In the genomic region with DNA sequence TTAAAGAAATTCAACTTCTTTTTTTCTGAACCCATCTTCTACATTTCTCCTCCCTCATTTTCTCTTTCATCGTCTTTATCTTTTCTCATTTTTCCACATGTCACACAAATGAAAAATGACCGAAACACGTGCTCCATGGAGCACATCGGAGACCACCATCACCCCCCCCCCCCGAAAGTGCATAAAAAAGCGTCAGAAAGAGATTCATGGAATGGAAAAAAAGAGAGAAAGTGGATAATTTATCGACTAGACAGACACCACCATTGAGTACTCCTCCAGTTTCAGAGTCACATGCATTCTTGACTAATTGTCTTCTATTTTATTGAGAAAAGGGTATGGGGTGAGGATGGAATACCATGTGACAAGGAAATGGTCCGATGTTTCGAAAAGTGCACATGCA, we compare ENCODE assay signal across 7 worm cellular contexts.
TF ChIP-seq lines count a peak whose summit lies in the region.

No protein-coding gene starts in this region.

TF ChIP-seq in whole organism, L1 larva, 84 proteins besides CTCF, POLR2A, EP300 and RAD21 (continues in another document):
- TF ChIP-seq skn-1 (tag; optimal IDR thresholded peaks at IDR 0.05; lab: Kevin White, UChicago), result no peak
- TF ChIP-seq ceh-63 (GFP tag; optimal IDR thresholded peaks at IDR 0.05; lab: Kevin White, UChicago), result no peak
- peak; percentile 0 for TF ChIP-seq pax-3 (tag; optimal IDR thresholded peaks at IDR 0.05; lab: Kevin White, UChicago)
- TF ChIP-seq jun-1 (tag; optimal IDR thresholded peaks at IDR 0.05; lab: Kevin White, UChicago), result no peak
- peak; percentile 76 for TF ChIP-seq dsc-1 (tag; optimal IDR thresholded peaks at IDR 0.05; lab: Kevin White, UChicago)
- peak; percentile 52 for TF ChIP-seq snu-23 (GFP tag; optimal IDR thresholded peaks at IDR 0.05; lab: Kevin White, UChicago)
- TF ChIP-seq snpc-4 (tag; optimal IDR thresholded peaks at IDR 0.05; lab: Kevin White, UChicago), result peak; percentile 50
- TF ChIP-seq unc-30 (tag; optimal IDR thresholded peaks at IDR 0.05; lab: Kevin White, UChicago), result no peak
- no peak for TF ChIP-seq ztf-4 (tag; optimal IDR thresholded peaks at IDR 0.05; lab: Kevin White, UChicago)
- no peak for TF ChIP-seq pag-3 (tag; optimal IDR thresholded peaks at IDR 0.05; lab: Kevin White, UChicago; ENCODE audit: borderline replicate concordance, insufficient read depth)
- TF ChIP-seq unc-86 (tag; optimal IDR thresholded peaks at IDR 0.05; lab: Kevin White, UChicago), result peak; percentile 55
- no peak for TF ChIP-seq nhr-85 (tag; lab: Kevin White, UChicago)
- no peak for TF ChIP-seq ceh-88 (GFP tag; IDR thresholded peaks at IDR 0.05; lab: Robert Waterston, UW)

TF ChIP-seq in whole organism, L2 larva, 48 proteins besides CTCF, POLR2A, EP300 and RAD21 (continues in another document):
- TF ChIP-seq lsy-2 (tag; optimal IDR thresholded peaks at IDR 0.05; lab: Kevin White, UChicago), result peak in 1 of 2 experiments; percentile 68
- peak; percentile 49 for TF ChIP-seq sma-9 (GFP tag; optimal IDR thresholded peaks at IDR 0.05; lab: Kevin White, UChicago)
- TF ChIP-seq sma-9 (tag; optimal IDR thresholded peaks at IDR 0.05; lab: Kevin White, UChicago), result no peak
- no peak for TF ChIP-seq Y55F3AM.14 (GFP tag; optimal IDR thresholded peaks at IDR 0.05; lab: Kevin White, UChicago)
- TF ChIP-seq mbf-1 (tag; optimal IDR thresholded peaks at IDR 0.05; lab: Kevin White, UChicago), result no peak
- TF ChIP-seq R02D3.7 (tag; optimal IDR thresholded peaks at IDR 0.05; lab: Kevin White, UChicago), result no peak
- TF ChIP-seq blmp-1 (tag; optimal IDR thresholded peaks at IDR 0.05; lab: Kevin White, UChicago; ENCODE audit: insufficient read depth), result no peak
- no peak for TF ChIP-seq snpc-4 (tag; optimal IDR thresholded peaks at IDR 0.05; lab: Kevin White, UChicago)
- no peak for TF ChIP-seq elt-3 (tag; optimal IDR thresholded peaks at IDR 0.05; lab: Kevin White, UChicago)
- TF ChIP-seq F13H6.1 (tag; optimal IDR thresholded peaks at IDR 0.05; lab: Kevin White, UChicago), result peak; percentile 65
- no peak for TF ChIP-seq lin-11 (tag; optimal IDR thresholded peaks at IDR 0.05; lab: Kevin White, UChicago)
- TF ChIP-seq unc-62 (GFP tag; optimal IDR thresholded peaks at IDR 0.05; lab: Kevin White, UChicago), result no peak
- no peak for TF ChIP-seq sma-3 (GFP tag; optimal IDR thresholded peaks at IDR 0.05; lab: Kevin White, UChicago)

TF ChIP-seq in whole organism, L3 larva, 47 proteins besides CTCF, POLR2A, EP300 and RAD21:
- no peak for TF ChIP-seq hmg-11 (tag; optimal IDR thresholded peaks at IDR 0.05; lab: Kevin White, UChicago)
- peak; percentile 27 for TF ChIP-seq nfya-1 (tag; optimal IDR thresholded peaks at IDR 0.05; lab: Kevin White, UChicago; ENCODE audit: insufficient read depth)
- no peak for TF ChIP-seq ceh-82 (tag; optimal IDR thresholded peaks at IDR 0.05; lab: Kevin White, UChicago)
- no peak for TF ChIP-seq ama-1 (optimal IDR thresholded peaks at IDR 0.05; lab: Kevin White, UChicago)
- no peak for TF ChIP-seq elt-3 (tag; optimal IDR thresholded peaks at IDR 0.05; lab: Kevin White, UChicago)
- TF ChIP-seq egl-27 (tag; optimal IDR thresholded peaks at IDR 0.05; lab: Kevin White, UChicago), result no peak
- peak; percentile 33 for TF ChIP-seq mdl-1 (tag; optimal IDR thresholded peaks at IDR 0.05; lab: Kevin White, UChicago)
- no peak for TF ChIP-seq nhr-11 (tag; optimal IDR thresholded peaks at IDR 0.05; lab: Kevin White, UChicago)
- TF ChIP-seq nhr-12 (tag; optimal IDR thresholded peaks at IDR 0.05; lab: Kevin White, UChicago), result no peak
- peak; percentile 89 for TF ChIP-seq lin-39 (tag; optimal IDR thresholded peaks at IDR 0.05; lab: Kevin White, UChicago)
TF ChIP-seq in whole organism, L3 larva: peak in this region for 3.

TF ChIP-seq in whole organism, L4 larva, 104 proteins besides CTCF, POLR2A, EP300 and RAD21:
- TF ChIP-seq hlh-30 (tag; optimal IDR thresholded peaks at IDR 0.05; lab: Kevin White, UChicago; ENCODE audit: insufficient read depth), result peak; percentile 88
- TF ChIP-seq ceh-20 (GFP tag; IDR thresholded peaks at IDR 0.05; lab: Robert Waterston, UW), result 0 out of 2 replicates have a peak, but pooled peaks have one; percentile 11
- no peak for TF ChIP-seq snpc-4 (tag; optimal IDR thresholded peaks at IDR 0.05; lab: Kevin White, UChicago)
- peak in 1 of 2 experiments; percentile 45 for TF ChIP-seq lsy-2 (tag; optimal IDR thresholded peaks at IDR 0.05; lab: Kevin White, UChicago)
- TF ChIP-seq aha-1 (tag; lab: Kevin White, UChicago), result peak; percentile 75
- TF ChIP-seq unc-62 (GFP tag; optimal IDR thresholded peaks at IDR 0.05 in 1 of 2; lab: Kevin White, UChicago), result peak in 1 of 2 experiments; percentile 97
- TF ChIP-seq unc-62 (tag; optimal IDR thresholded peaks at IDR 0.05; lab: Kevin White, UChicago), result no peak
- no peak for TF ChIP-seq nhr-6 (tag; optimal IDR thresholded peaks at IDR 0.05; lab: Kevin White, UChicago)
- peak; percentile 47 for TF ChIP-seq mep-1 (tag; optimal IDR thresholded peaks at IDR 0.05; lab: Kevin White, UChicago)
- TF ChIP-seq mdl-1 (tag; optimal IDR thresholded peaks at IDR 0.05; lab: Kevin White, UChicago), result peak in 1 of 2 experiments; percentile 72
- no peak for TF ChIP-seq saeg-2 (GFP tag; IDR thresholded peaks at IDR 0.05; lab: Robert Waterston, UW)
- TF ChIP-seq hlh-11 (tag; optimal IDR thresholded peaks at IDR 0.05; lab: Kevin White, UChicago), result peak; percentile 63

TF ChIP-seq in whole organism, late embryonic, 69 proteins besides CTCF, POLR2A, EP300 and RAD21 (continues in another document):
- TF ChIP-seq ref-2 (tag; optimal IDR thresholded peaks at IDR 0.05; lab: Kevin White, UChicago) (no peak), unc-55 (GFP tag; optimal IDR thresholded peaks at IDR 0.05; lab: Kevin White, UChicago) (peak; percentile 88), zip-5 (tag; optimal IDR thresholded peaks at IDR 0.05; lab: Kevin White, UChicago) (no peak), fkh-6 (tag; optimal IDR thresholded peaks at IDR 0.05; lab: Kevin White, UChicago) (no peak), ceh-19 (GFP tag; optimal IDR thresholded peaks at IDR 0.05; lab: Kevin White, UChicago) (no peak), hlh-30 (tag; optimal IDR thresholded peaks at IDR 0.05; lab: Kevin White, UChicago; ENCODE audit: insufficient read depth) (peak; percentile 74), ceh-24 (tag; optimal IDR thresholded peaks at IDR 0.05; lab: Kevin White, UChicago) (no peak), unc-42 (tag; optimal IDR thresholded peaks at IDR 0.05; lab: Kevin White, UChicago) (no peak), hlh-15 (tag; optimal IDR thresholded peaks at IDR 0.05; lab: Kevin White, UChicago) (no peak), rnt-1 (tag; optimal IDR thresholded peaks at IDR 0.05; lab: Kevin White, UChicago) (peak; percentile 2), tbx-2 (tag; optimal IDR thresholded peaks at IDR 0.05; lab: Kevin White, UChicago) (no peak), madf-2 (tag; optimal IDR thresholded peaks at IDR 0.05; lab: Kevin White, UChicago) (no peak), pha-2 (tag; optimal IDR thresholded peaks at IDR 0.05; lab: Kevin White, UChicago) (no peak), ceh-18 (tag; optimal IDR thresholded peaks at IDR 0.05; lab: Kevin White, UChicago) (peak; percentile 56), nhr-11 (tag; optimal IDR thresholded peaks at IDR 0.05; lab: Kevin White, UChicago) (no peak)

TF ChIP-seq in whole organism, mixed stage, embryonic, 35 proteins besides CTCF, POLR2A, EP300 and RAD21:
- TF ChIP-seq mab-5 (tag; optimal IDR thresholded peaks at IDR 0.05; lab: Kevin White, UChicago) (peak; percentile 37), unc-120 (tag; optimal IDR thresholded peaks at IDR 0.05; lab: Kevin White, UChicago; ENCODE audit: poor library complexity, severe bottlenecking) (peak; percentile 50), unc-62 (GFP tag; optimal IDR thresholded peaks at IDR 0.05; lab: Kevin White, UChicago) (peak; percentile 33), nhr-28 (tag; optimal IDR thresholded peaks at IDR 0.05; lab: Kevin White, UChicago) (no peak), nhr-12 (tag; optimal IDR thresholded peaks at IDR 0.05; lab: Kevin White, UChicago) (no peak)

TF ChIP-seq in whole organism, young adult, 124 proteins besides CTCF, POLR2A, EP300 and RAD21:
- TF ChIP-seq mcd-1 (GFP tag; IDR thresholded peaks at IDR 0.05; lab: Robert Waterston, UW) (no peak), gei-17 (GFP tag; optimal IDR thresholded peaks at IDR 0.05; lab: Kevin White, UChicago) (no peak), nhr-179 (tag; optimal IDR thresholded peaks at IDR 0.05; lab: Kevin White, UChicago) (no peak), ztf-22 (GFP tag; optimal IDR thresholded peaks at IDR 0.05; lab: Kevin White, UChicago) (no peak), madf-3 (GFP tag; IDR thresholded peaks at IDR 0.05; lab: Robert Waterston, UW) (no peak), F33H1.4 (GFP tag; IDR thresholded peaks at IDR 0.05; lab: Robert Waterston, UW) (no peak), dox-1 (GFP tag; IDR thresholded peaks at IDR 0.05; lab: Robert Waterston, UW) (no peak), T26A5.8 (tag; optimal IDR thresholded peaks at IDR 0.05; lab: Kevin White, UChicago) (no peak), somi-1 (GFP tag; optimal IDR thresholded peaks at IDR 0.05; lab: Kevin White, UChicago) (peak; percentile 13), lsy-27 (tag; optimal IDR thresholded peaks at IDR 0.05; lab: Kevin White, UChicago; ENCODE audit: borderline replicate concordance, insufficient read depth) (no peak), mxl-1 (tag; optimal IDR thresholded peaks at IDR 0.05; lab: Kevin White, UChicago) (no peak), hmg-20 (GFP tag; IDR thresholded peaks at IDR 0.05; lab: Robert Waterston, UW) (no peak), tbx-9 (tag; optimal IDR thresholded peaks at IDR 0.05; lab: Kevin White, UChicago; ENCODE audit: borderline replicate concordance) (no peak), K12H6.12 (tag; optimal IDR thresholded peaks at IDR 0.05; lab: Kevin White, UChicago) (peak; percentile 33), ccch-3 (GFP tag; optimal IDR thresholded peaks at IDR 0.05; lab: Kevin White, UChicago) (no peak), sptf-2 (GFP tag; optimal IDR thresholded peaks at IDR 0.05; lab: Kevin White, UChicago) (no peak), lin-35 (GFP tag; optimal IDR thresholded peaks at IDR 0.05; lab: Kevin White, UChicago) (peak in 1 of 3 experiments; percentile 17), ZK185.1 (tag; optimal IDR thresholded peaks at IDR 0.05; lab: Kevin White, UChicago; ENCODE audit: poor library complexity, severe bottlenecking) (no peak), B0035.1 (tag; optimal IDR thresholded peaks at IDR 0.05; lab: Kevin White, UChicago) (no peak)
TF ChIP-seq in whole organism, young adult: peak in this region for 3.
